Fruit fly (Drosophila melanogaster) whole organism, embryonic: ENCODE measurements around the gene PCID2.

Source experiments
- B-H2 ChIP-seq: fragments of 200-800 bp; sonication (Bioruptor generic); optimal IDR thresholded peaks from 2 replicates; lab custom pipeline; 2018; ENCODE audit warnings: missing biosample characterization, mild to moderate bottlenecking, missing genetic modification characterization
- BEAF-32 ChIP-seq: fragments of 200-800 bp; sonication (Bioruptor generic); optimal IDR thresholded peaks from 3 replicates; lab custom pipeline; 2017; ENCODE audit warnings: missing biosample characterization, missing genetic modification characterization, mild to moderate bottlenecking, moderate library complexity, missing genetic modification reagents
- Bgb ChIP-seq: fragments of 200-800 bp; sonication (Bioruptor generic); IDR thresholded peaks from 2 replicates; pipeline ENCODE4 v1.3.6; 2022; ENCODE audit warnings: missing biosample characterization, missing genetic modification characterization; ENCODE audit not compliant: partially characterized antibody
- CG12769 ChIP-seq: fragments of 200-800 bp; sonication (Bioruptor generic); optimal IDR thresholded peaks from 2 replicates; lab custom pipeline; 2019; ENCODE audit warnings: missing biosample characterization, mild to moderate bottlenecking, missing genetic modification characterization, moderate library complexity
- CG13287 ChIP-seq: fragments of 200-800 bp; sonication (Bioruptor generic); IDR thresholded peaks from 2 replicates; pipeline ENCODE4 v1.3.6; 2022; ENCODE audit warnings: missing biosample characterization, missing genetic modification characterization; ENCODE audit not compliant: partially characterized antibody
- CG13296 ChIP-seq: fragments of 200-800 bp; sonication (Bioruptor generic); optimal IDR thresholded peaks from 3 replicates; lab custom pipeline; 2018; ENCODE audit warnings: missing biosample characterization, mild to moderate bottlenecking, missing genetic modification characterization
- CG14441 ChIP-seq: fragments of 200-800 bp; sonication (Bioruptor generic); IDR thresholded peaks from 2 replicates; pipeline ENCODE4 v1.3.6; 2022; ENCODE audit warnings: missing biosample characterization, missing genetic modification characterization
- CG15514 ChIP-seq: fragments of 200-800 bp; sonication (Bioruptor generic); optimal IDR thresholded peaks from 3 replicates; lab custom pipeline; 2017; ENCODE audit warnings: missing biosample characterization, missing genetic modification characterization, mild to moderate bottlenecking, moderate library complexity, missing genetic modification reagents
- CG1647 ChIP-seq: fragments of 200-800 bp; sonication (Bioruptor generic); optimal IDR thresholded peaks from 3 replicates; lab custom pipeline; 2016; ENCODE audit warnings: missing biosample characterization, missing genetic modification characterization
- CG2199 ChIP-seq: fragments of 200-800 bp; sonication (Bioruptor generic); IDR thresholded peaks from 3 replicates; pipeline ENCODE4 v1.3.6; 2022; ENCODE audit warnings: missing biosample characterization, missing genetic modification characterization
- CG34224 ChIP-seq: fragments of 200-800 bp; sonication (Bioruptor generic); IDR thresholded peaks from 3 replicates; pipeline ENCODE4 v1.3.6; 2022; ENCODE audit warnings: missing biosample characterization, missing genetic modification characterization; ENCODE audit not compliant: partially characterized antibody
- CG4707 ChIP-seq: fragments of 200-800 bp; sonication (Bioruptor generic); optimal IDR thresholded peaks from 2 replicates; lab custom pipeline; 2018; ENCODE audit warnings: missing biosample characterization, mild to moderate bottlenecking, missing genetic modification characterization, moderate library complexity
- CG5180 ChIP-seq: fragments of 200-800 bp; sonication (Bioruptor generic); optimal IDR thresholded peaks from 3 replicates; lab custom pipeline; 2017; ENCODE audit warnings: missing biosample characterization, missing genetic modification characterization, mild to moderate bottlenecking, moderate library complexity, missing genetic modification reagents
- CG6765 ChIP-seq: fragments of 200-800 bp; sonication (Bioruptor generic); optimal IDR thresholded peaks from 3 replicates; lab custom pipeline; 2017; ENCODE audit warnings: missing biosample characterization, mild to moderate bottlenecking, missing genetic modification characterization
- CG7928 ChIP-seq: fragments of 200-800 bp; sonication (Bioruptor generic); optimal IDR thresholded peaks from 2 replicates; lab custom pipeline; 2017; ENCODE audit warnings: missing biosample characterization, mild to moderate bottlenecking, missing genetic modification characterization
- D19A ChIP-seq: fragments of 200-800 bp; optimal IDR thresholded peaks from 3 replicates; lab custom pipeline; 2019; ENCODE audit warnings: missing biosample characterization, mild to moderate bottlenecking, missing genetic modification characterization, moderate library complexity
- Dp ChIP-seq: fragments of 200-800 bp; sonication (Bioruptor generic); optimal IDR thresholded peaks from 2 replicates; lab custom pipeline; 2018; ENCODE audit warnings: missing biosample characterization, mild to moderate bottlenecking, missing genetic modification characterization, moderate library complexity
- Drgx ChIP-seq: fragments of 200-800 bp; sonication (Bioruptor generic); IDR thresholded peaks from 2 replicates; pipeline ENCODE4 v1.3.6; 2022; ENCODE audit warnings: missing biosample characterization, missing genetic modification characterization
- E2f2 ChIP-seq: fragments of 200-800 bp; sonication (Bioruptor generic); IDR thresholded peaks from 2 replicates; pipeline ENCODE4 v1.3.6; 2022; ENCODE audit warnings: missing biosample characterization, missing genetic modification characterization
- Fer1 ChIP-seq: fragments of 200-800 bp; sonication (Bioruptor generic); optimal IDR thresholded peaks from 2 replicates; lab custom pipeline; 2017; ENCODE audit warnings: missing biosample characterization, mild to moderate bottlenecking, missing genetic modification characterization
- HHEX ChIP-seq: fragments of 200-800 bp; sonication (Bioruptor generic); optimal IDR thresholded peaks from 3 replicates; lab custom pipeline; 2017; ENCODE audit warnings: missing biosample characterization, mild to moderate bottlenecking, missing genetic modification characterization, missing genetic modification reagents
- HLH4C ChIP-seq: fragments of 200-800 bp; sonication (Bioruptor generic); IDR thresholded peaks from 3 replicates; pipeline ENCODE4 v1.3.6; 2022; ENCODE audit warnings: missing biosample characterization, missing genetic modification characterization; ENCODE audit not compliant: partially characterized antibody
- HmgZ ChIP-seq: fragments of 200-800 bp; sonication (Bioruptor generic); optimal IDR thresholded peaks from 2 replicates; lab custom pipeline; 2018; ENCODE audit warnings: missing biosample characterization, mild to moderate bottlenecking, missing genetic modification characterization
- MBD-R2 ChIP-seq: fragments of 200-800 bp; sonication (Bioruptor generic); IDR thresholded peaks from 2 replicates; pipeline ENCODE4 v1.3.6; 2022; ENCODE audit warnings: missing biosample characterization, missing genetic modification characterization
- Med ChIP-seq: fragments of 200-800 bp; sonication (Bioruptor generic); peaks from one replicate; lab custom pipeline; 2016; ENCODE audit warnings: missing biosample characterization, missing genetic modification characterization, mild to moderate bottlenecking, inconsistent platforms, moderate library complexity
- Myb ChIP-seq: fragments of 200-800 bp; sonication (Bioruptor generic); optimal IDR thresholded peaks from 2 replicates; lab custom pipeline; 2016; ENCODE audit warnings: missing biosample characterization, missing genetic modification characterization
- Oli ChIP-seq: fragments of 200-800 bp; sonication (Bioruptor generic); optimal IDR thresholded peaks from 2 replicates; lab custom pipeline; 2018; ENCODE audit warnings: missing biosample characterization, mild to moderate bottlenecking, missing genetic modification characterization, moderate library complexity
- Spps ChIP-seq: fragments of 200-800 bp; sonication (Bioruptor generic); optimal IDR thresholded peaks from 2 replicates; lab custom pipeline; 2018; ENCODE audit warnings: missing biosample characterization, mild to moderate bottlenecking, missing genetic modification characterization
- ac ChIP-seq: fragments of 200-800 bp; sonication (Bioruptor generic); optimal IDR thresholded peaks from 3 replicates; lab custom pipeline; 2017; ENCODE audit warnings: missing biosample characterization, mild to moderate bottlenecking, missing genetic modification characterization
- ash1 ChIP-seq: fragments of 200-800 bp; sonication (Bioruptor generic); optimal IDR thresholded peaks from 2 replicates; lab custom pipeline; 2018; ENCODE audit warnings: missing biosample characterization, mild to moderate bottlenecking, missing genetic modification characterization
- bcd ChIP-seq: fragments of 200-800 bp; sonication (Bioruptor generic); optimal IDR thresholded peaks from 2 replicates; lab custom pipeline; 2017; ENCODE audit warnings: missing biosample characterization, mild to moderate bottlenecking, missing genetic modification characterization
- caup ChIP-seq: fragments of 200-800 bp; sonication (Bioruptor generic); optimal IDR thresholded peaks from 3 replicates; lab custom pipeline; 2017; ENCODE audit warnings: missing biosample characterization, mild to moderate bottlenecking, missing genetic modification characterization, moderate library complexity; ENCODE audit not compliant: severe bottlenecking
- crp ChIP-seq, 2 experiments: fragments of 200-800 bp; sonication (Bioruptor generic); optimal IDR thresholded peaks; 2 replicates in 1 of 2; 3 replicates in 1 of 2; lab custom pipeline; 2017; ENCODE audit warnings: missing biosample characterization in 2 of 2, missing genetic modification characterization in 2 of 2, mild to moderate bottlenecking in 1 of 2, moderate library complexity in 1 of 2
- cwo ChIP-seq: fragments of 200-800 bp; sonication (Bioruptor generic); optimal IDR thresholded peaks from 3 replicates; lab custom pipeline; 2017; ENCODE audit warnings: missing biosample characterization, missing genetic modification characterization, mild to moderate bottlenecking, moderate library complexity, missing genetic modification reagents
- en ChIP-seq: fragments of 200-800 bp; sonication (Bioruptor generic); optimal IDR thresholded peaks from 2 replicates; lab custom pipeline; 2016; ENCODE audit warnings: missing biosample characterization, missing genetic modification characterization
- fd102C ChIP-seq: fragments of 200-800 bp; sonication (Bioruptor generic); optimal IDR thresholded peaks from 2 replicates; lab custom pipeline; 2018; ENCODE audit warnings: missing biosample characterization, mild to moderate bottlenecking, missing genetic modification characterization, moderate library complexity
- fu2 ChIP-seq: fragments of 200-800 bp; sonication (Bioruptor generic); optimal IDR thresholded peaks from 2 replicates; lab custom pipeline; 2016; ENCODE audit warnings: missing biosample characterization, missing genetic modification characterization
- lab ChIP-seq: fragments of 200-800 bp; sonication (Bioruptor generic); optimal IDR thresholded peaks from 3 replicates; lab custom pipeline; 2017; ENCODE audit warnings: missing biosample characterization, missing genetic modification characterization, mild to moderate bottlenecking, moderate library complexity, missing genetic modification reagents
- lbe ChIP-seq: fragments of 200-800 bp; sonication (Bioruptor generic); optimal IDR thresholded peaks from 2 replicates; lab custom pipeline; 2016; ENCODE audit warnings: missing biosample characterization, mild to moderate bottlenecking, missing genetic modification characterization
- nom ChIP-seq: fragments of 200-800 bp; sonication (Bioruptor generic); optimal IDR thresholded peaks from 2 replicates; lab custom pipeline; 2017; ENCODE audit warnings: missing biosample characterization, missing genetic modification characterization, mild to moderate bottlenecking, moderate library complexity, missing genetic modification reagents
- pb ChIP-seq: fragments of 200-800 bp; sonication (Bioruptor generic); optimal IDR thresholded peaks from 3 replicates; lab custom pipeline; 2016; ENCODE audit warnings: missing biosample characterization, missing genetic modification characterization
- pzg ChIP-seq: fragments of 200-800 bp; sonication (Bioruptor generic); optimal IDR thresholded peaks from 3 replicates; lab custom pipeline; 2018; ENCODE audit warnings: missing biosample characterization, mild to moderate bottlenecking, missing genetic modification characterization, moderate library complexity
- row ChIP-seq: fragments of 200-800 bp; sonication (Bioruptor generic); IDR thresholded peaks from 3 replicates; pipeline ENCODE4 v1.3.6; 2022; ENCODE audit warnings: missing biosample characterization, missing genetic modification characterization
- salm ChIP-seq: fragments of 200-800 bp; sonication (Bioruptor generic); optimal IDR thresholded peaks from 2 replicates; lab custom pipeline; 2018; ENCODE audit warnings: missing biosample characterization, mild to moderate bottlenecking, missing genetic modification characterization
- sens ChIP-seq: fragments of 200-800 bp; sonication (Bioruptor generic); peaks from one replicate; lab custom pipeline; 2016; ENCODE audit warnings: missing biosample characterization, missing genetic modification characterization
- slbo ChIP-seq: fragments of 200-800 bp; sonication (Bioruptor generic); IDR thresholded peaks from 2 replicates; pipeline ENCODE4 v1.3.6; 2022; ENCODE audit warnings: missing biosample characterization, missing genetic modification characterization
- unc-4 ChIP-seq: fragments of 200-800 bp; sonication (Bioruptor generic); IDR thresholded peaks from 2 replicates; pipeline ENCODE4 v1.3.6; 2022; ENCODE audit warnings: missing biosample characterization, missing genetic modification characterization; ENCODE audit not compliant: partially characterized antibody

PCID2 gene

dm6 chr3L:11623245-11623883 is 2.9 kb upstream of the PCID2 start:
- no peak for TF ChIP-seq pb (GFP tag; lab: Kevin White, UChicago)
- no peak for TF ChIP-seq cwo (GFP tag; lab: Kevin White, UChicago)
- peak; percentile 33 for TF ChIP-seq E2f2 (GFP tag; lab: Robert Waterston, UW)
- TF ChIP-seq CG14441, result 0 out of 2 replicates have a peak, but pooled peaks have one; percentile 5
- peak; percentile 61 for TF ChIP-seq Myb
- peak; percentile 18 for TF ChIP-seq Dp (GFP tag; lab: Kevin White, UChicago)
- TF ChIP-seq Spps, result no peak
- TF ChIP-seq CG6765 (GFP tag; lab: Kevin White, UChicago), result no peak
- TF ChIP-seq B-H2 (GFP tag; lab: Kevin White, UChicago), result peak; percentile 15
- peak; percentile 60 for TF ChIP-seq lbe
- peak in 1 of 2 experiments; percentile 87 for TF ChIP-seq crp (GFP tag; optimal IDR thresholded peaks at IDR 0.05; lab: Kevin White, UChicago)
- no peak for TF ChIP-seq en (GFP tag; lab: Kevin White, UChicago)
- TF ChIP-seq salm (tag; lab: Kevin White, UChicago), result no peak
- TF ChIP-seq MBD-R2 (GFP tag; lab: Robert Waterston, UW), result peak; percentile 17; the same call in 1 of the 2 replicates
- no peak for TF ChIP-seq fu2 (GFP tag; lab: Kevin White, UChicago)
- TF ChIP-seq CG12769 (tag; lab: Kevin White, UChicago), result no peak
- TF ChIP-seq Drgx (GFP tag; lab: Robert Waterston, UW), result 0 out of 2 replicates have a peak, but pooled peaks have one; percentile 23
- peak; percentile 20 for TF ChIP-seq Fer1 (GFP tag; lab: Kevin White, UChicago)
- peak; percentile 41; the same call in 1 of the 3 replicates for TF ChIP-seq row (GFP tag; lab: Robert Waterston, UW)
- TF ChIP-seq BEAF-32 (GFP tag; lab: Kevin White, UChicago), result peak; percentile 17
- TF ChIP-seq pzg, result peak; percentile 25
- TF ChIP-seq CG4707 (GFP tag; lab: Kevin White, UChicago), result no peak
- peak; percentile 31; the same call in 1 of the 2 replicates for TF ChIP-seq Bgb
- peak; percentile 21; the same call in 1 of the 2 replicates for TF ChIP-seq unc-4
- TF ChIP-seq CG13296 (GFP tag; lab: Kevin White, UChicago), result peak; percentile 5
- TF ChIP-seq CG2199 (GFP tag; lab: Robert Waterston, UW), result peak; percentile 91
- TF ChIP-seq caup, result no peak
- TF ChIP-seq CG7928 (GFP tag; lab: Kevin White, UChicago), result peak; percentile 94
- peak; percentile 59 for TF ChIP-seq CG13287 (GFP tag; lab: Robert Waterston, UW)
- TF ChIP-seq Med (GFP tag; lab: Kevin White, UChicago), result peak; percentile 27
- TF ChIP-seq CG15514, result peak; percentile 16
- no peak for TF ChIP-seq fd102C (GFP tag; lab: Kevin White, UChicago)
- peak; percentile 20 for TF ChIP-seq HmgZ (tag; lab: Kevin White, UChicago)
- TF ChIP-seq bcd, result no peak
- TF ChIP-seq slbo (GFP tag; lab: Robert Waterston, UW), result peak; percentile 25; the same call in 1 of the 2 replicates
- no peak for TF ChIP-seq Oli
- peak; percentile 68 for TF ChIP-seq nom
- TF ChIP-seq CG5180 (GFP tag; lab: Kevin White, UChicago), result no peak
- peak; percentile 25; the same call in 1 of the 3 replicates for TF ChIP-seq CG34224 (GFP tag; lab: Robert Waterston, UW)
- peak; percentile 16; the same call in 1 of the 3 replicates for TF ChIP-seq HLH4C (GFP tag; lab: Robert Waterston, UW)
- peak; percentile 46 for TF ChIP-seq sens
- no peak for TF ChIP-seq ac
- no peak for TF ChIP-seq HHEX
- no peak for TF ChIP-seq ash1 (GFP tag; lab: Kevin White, UChicago)
- TF ChIP-seq lab, result no peak
- no peak for TF ChIP-seq CG1647 (GFP tag; lab: Kevin White, UChicago)
- no peak for TF ChIP-seq D19A (tag; lab: Kevin White, UChicago)
